Worm (Caenorhabditis elegans) whole organism, L1 larva: ENCODE data around the gene srt-22.
"Not testable (repeated sequence)": the region's sequence is repeated elsewhere in the genome, so short reads cannot be mapped to it uniquely, and the experiment has no call there.

Source experiments
- C04F5.9 ChIP-seq: sonication (generic microtip); optimal IDR thresholded peaks from 2 replicates; lab custom pipeline; 2016; ENCODE audit warnings: missing genetic modification characterization, missing compliant biosample characterization
- C16A3.4 ChIP-seq: fragments of 150-350 bp; optimal IDR thresholded peaks from 2 replicates; lab custom pipeline; 2014; ENCODE audit warnings: missing biosample characterization, missing genetic modification characterization
- C34B4.2 ChIP-seq: sonication (generic microtip); optimal IDR thresholded peaks from 2 replicates; lab custom pipeline; 2017; ENCODE audit warnings: mild to moderate bottlenecking, missing genetic modification characterization, missing compliant biosample characterization
- Y116A8C.19 ChIP-seq: sonication (generic microtip); optimal IDR thresholded peaks from 2 replicates; lab custom pipeline; 2016; ENCODE audit warnings: missing compliant biosample characterization, missing genetic modification characterization, borderline replicate concordance
- ceh-63 ChIP-seq: fragments of 200-800 bp; sonication (Bioruptor generic); optimal IDR thresholded peaks from 2 replicates; lab custom pipeline; 2018; ENCODE audit warnings: mild to moderate bottlenecking, missing genetic modification characterization, missing compliant biosample characterization
- ceh-82 ChIP-seq, 3 experiments: fragments of 150-350 bp in 1 of 3; sonication (generic microtip) in 2 of 3; optimal IDR thresholded peaks; 2 replicates each; lab custom pipeline; 2014 to 2017; ENCODE audit warnings: missing biosample characterization in 3 of 3, missing genetic modification characterization in 3 of 3
- dpl-1 ChIP-seq, 3 experiments: fragments of 150-350 bp in 2 of 3; sonication (generic microtip) in 1 of 3; optimal IDR thresholded peaks; 2 replicates each; lab custom pipeline; 2014 to 2017; ENCODE audit warnings: missing biosample characterization in 3 of 3, missing genetic modification characterization in 3 of 3, missing genetic modification reagents in 3 of 3
- efl-1 ChIP-seq, 4 experiments: fragments of 150-350 bp; optimal IDR thresholded peaks in 3 of 4; peaks in 1 of 4; 1 replicate in 1 of 4; 2 replicates in 3 of 4; lab custom pipeline; 2014; ENCODE audit warnings: missing biosample characterization in 2 of 4, missing genetic modification characterization in 2 of 4, missing genetic modification reagents in 2 of 4
- egl-13 ChIP-seq: sonication (generic microtip); optimal IDR thresholded peaks from 2 replicates; lab custom pipeline; 2016; ENCODE audit warnings: missing genotype, missing genetic modification reagents, missing genetic modification characterization, missing compliant biosample characterization
- egl-27 ChIP-seq, 2 experiments: fragments of 150-350 bp in 1 of 2; sonication (generic microtip); optimal IDR thresholded peaks; 3 replicates each; lab custom pipeline; 2017 to 2018; ENCODE audit warnings: missing biosample characterization in 2 of 2, missing genetic modification characterization in 2 of 2, missing genetic modification reagents in 2 of 2
- elt-2 ChIP-seq: sonication (generic microtip); optimal IDR thresholded peaks from 2 replicates; lab custom pipeline; 2016; ENCODE audit warnings: missing genetic modification characterization, mild to moderate bottlenecking, inconsistent platforms, missing compliant biosample characterization, missing genetic modification reagents
- elt-3 ChIP-seq, 6 experiments: fragments of 150-350 bp in 1 of 6; sonication (generic microtip); optimal IDR thresholded peaks; 2 replicates each; lab custom pipeline; 2017 to 2018; ENCODE audit warnings: missing biosample characterization in 6 of 6, missing genetic modification characterization in 6 of 6, inconsistent platforms in 1 of 6
- fkh-4 ChIP-seq: sonication (generic microtip); optimal IDR thresholded peaks from 2 replicates; lab custom pipeline; 2016; ENCODE audit warnings: missing compliant biosample characterization, missing genetic modification characterization, borderline replicate concordance
- isw-1 ChIP-seq: fragments of 200-800 bp; sonication (Bioruptor generic); IDR thresholded peaks from 2 replicates; pipeline ENCODE4 v1.3.6; 2022; ENCODE audit warnings: missing genetic modification characterization, missing compliant biosample characterization
- lin-13 ChIP-seq: fragments of 150-350 bp; optimal IDR thresholded peaks from 2 replicates; lab custom pipeline; 2014; ENCODE audit warnings: missing biosample characterization, missing genetic modification reagents, missing genetic modification characterization
- lin-14 ChIP-seq: fragments of 200-800 bp; sonication (Bioruptor generic); optimal IDR thresholded peaks from 2 replicates; lab custom pipeline; 2018; ENCODE audit warnings: mild to moderate bottlenecking, missing genetic modification characterization, moderate library complexity, missing compliant biosample characterization
- lin-15B ChIP-seq: fragments of 150-350 bp; sonication (generic microtip); optimal IDR thresholded peaks from 3 replicates; lab custom pipeline; 2014; ENCODE audit warnings: missing biosample characterization, missing genetic modification characterization
- lin-35 ChIP-seq, 2 experiments: fragments of 150-350 bp; optimal IDR thresholded peaks; 2 replicates each; lab custom pipeline; 2014; ENCODE audit warnings: missing biosample characterization in 2 of 2, missing genetic modification characterization in 2 of 2, missing genetic modification reagents in 2 of 2
- lir-3 ChIP-seq: sonication (generic microtip); optimal IDR thresholded peaks from 2 replicates; lab custom pipeline; 2016; ENCODE audit warnings: mild to moderate bottlenecking, missing genetic modification characterization, moderate library complexity, missing compliant biosample characterization; ENCODE audit not compliant: poor library complexity
- lsy-2 ChIP-seq, 2 experiments: fragments of 150-350 bp; optimal IDR thresholded peaks; 2 replicates each; lab custom pipeline; 2014; ENCODE audit warnings: missing biosample characterization in 2 of 2, missing genetic modification characterization in 2 of 2
- mdl-1 ChIP-seq, 2 experiments: fragments of 150-350 bp; optimal IDR thresholded peaks; 2 replicates each; lab custom pipeline; 2014 to 2017; ENCODE audit warnings: missing biosample characterization in 2 of 2, missing genetic modification characterization in 2 of 2, inconsistent platforms in 1 of 2
- nhr-20 ChIP-seq: sonication (generic microtip); optimal IDR thresholded peaks from 2 replicates; lab custom pipeline; 2016; ENCODE audit warnings: mild to moderate bottlenecking, missing genetic modification characterization, missing compliant biosample characterization
- nhr-71 ChIP-seq: sonication (generic microtip); optimal IDR thresholded peaks from 2 replicates; lab custom pipeline; 2016; ENCODE audit warnings: mild to moderate bottlenecking, missing genetic modification characterization, moderate library complexity, missing compliant biosample characterization
- nhr-84 ChIP-seq: sonication (generic microtip); optimal IDR thresholded peaks from 2 replicates; lab custom pipeline; 2017; ENCODE audit warnings: missing biosample characterization, missing genetic modification characterization
- nhr-90 ChIP-seq: sonication (generic microtip); optimal IDR thresholded peaks from 2 replicates; lab custom pipeline; 2016; ENCODE audit warnings: mild to moderate bottlenecking, missing genetic modification characterization, missing compliant biosample characterization; ENCODE audit not compliant: poor library complexity
- pag-3 ChIP-seq: sonication (generic microtip); optimal IDR thresholded peaks from 2 replicates; lab custom pipeline; 2017; ENCODE audit warnings: missing genetic modification characterization, mild to moderate bottlenecking, missing compliant biosample characterization, antibody characterized with exemption, borderline replicate concordance; ENCODE audit not compliant: insufficient read depth
- pax-3 ChIP-seq: fragments of 200-800 bp; sonication (Bioruptor generic); optimal IDR thresholded peaks from 2 replicates; lab custom pipeline; 2018; ENCODE audit warnings: mild to moderate bottlenecking, missing genetic modification characterization, moderate library complexity, missing compliant biosample characterization
- pqm-1 ChIP-seq: sonication (generic microtip); optimal IDR thresholded peaks from 3 replicates; lab custom pipeline; 2017; ENCODE audit warnings: missing biosample characterization, missing genetic modification characterization
- rnt-1 ChIP-seq: sonication (generic microtip); optimal IDR thresholded peaks from 2 replicates; lab custom pipeline; 2016; ENCODE audit warnings: mild to moderate bottlenecking, missing genetic modification characterization, moderate library complexity, missing compliant biosample characterization
- sptf-1 ChIP-seq: fragments of 150-350 bp; optimal IDR thresholded peaks from 2 replicates; lab custom pipeline; 2014; ENCODE audit warnings: missing biosample characterization, missing genetic modification characterization
- swsn-7 ChIP-seq: sonication (generic microtip); optimal IDR thresholded peaks from 2 replicates; lab custom pipeline; 2016; ENCODE audit warnings: missing genetic modification characterization, missing compliant biosample characterization
- tbx-2 ChIP-seq: sonication (generic microtip); optimal IDR thresholded peaks from 2 replicates; lab custom pipeline; 2016; ENCODE audit warnings: missing genetic modification characterization, missing compliant biosample characterization
- xbp-1 ChIP-seq: sonication (generic microtip); optimal IDR thresholded peaks from 2 replicates; lab custom pipeline; 2016; ENCODE audit warnings: missing genetic modification characterization, missing compliant biosample characterization

Gene srt-22

ce11 chrV:15315827-15316527, at the start of gene srt-22, which contains the start of gene nhr-246:
Gene srt-22 (minus strand): TSS chrV:15315927.
Gene nhr-246 (plus strand): TSS chrV:15316477.
- TF ChIP-seq egl-13 (no peak), C34B4.2 (no peak), elt-2 (tag; lab: Kevin White, UChicago) (peak; percentile 11), rnt-1 (tag; lab: Kevin White, UChicago) (no peak), dpl-1 (GFP tag; optimal IDR thresholded peaks at IDR 0.05; lab: Kevin White, UChicago) (no peak), egl-27 (tag; optimal IDR thresholded peaks at IDR 0.05; lab: Kevin White, UChicago) (no peak), lin-13 (GFP tag; lab: Kevin White, UChicago) (no peak)

DNA sequence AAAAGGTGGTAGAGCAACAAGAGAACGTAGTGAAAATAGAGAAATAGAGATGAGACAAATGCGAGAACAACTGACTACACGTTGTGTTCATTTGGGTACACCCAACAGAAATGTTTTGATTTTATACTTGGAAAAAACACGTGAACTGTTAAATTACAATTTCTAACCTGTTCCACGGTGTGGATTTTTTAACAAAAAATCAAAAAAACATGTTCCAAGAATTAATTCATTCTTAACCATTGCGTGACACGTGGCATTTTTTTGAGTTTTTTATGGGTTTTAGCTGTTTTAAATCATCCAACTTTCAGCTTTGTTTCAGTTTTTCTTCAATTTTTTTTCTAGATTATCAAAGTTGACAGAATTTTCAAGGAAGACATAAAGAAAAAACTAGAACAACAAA, 45.7 kb upstream of the srt-22 start, which contains the start of gene ech-1.1:
Gene ech-1.1 (minus strand): TSS at position 101 of the 400 bp plus-strand sequence.
- not testable (repeated sequence) for TF ChIP-seq lir-3; swsn-7; pag-3 (tag; lab: Kevin White, UChicago)
- TF ChIP-seq, all 84 proteins: peak for 0; not testable (repeated sequence) for 84

DNA sequence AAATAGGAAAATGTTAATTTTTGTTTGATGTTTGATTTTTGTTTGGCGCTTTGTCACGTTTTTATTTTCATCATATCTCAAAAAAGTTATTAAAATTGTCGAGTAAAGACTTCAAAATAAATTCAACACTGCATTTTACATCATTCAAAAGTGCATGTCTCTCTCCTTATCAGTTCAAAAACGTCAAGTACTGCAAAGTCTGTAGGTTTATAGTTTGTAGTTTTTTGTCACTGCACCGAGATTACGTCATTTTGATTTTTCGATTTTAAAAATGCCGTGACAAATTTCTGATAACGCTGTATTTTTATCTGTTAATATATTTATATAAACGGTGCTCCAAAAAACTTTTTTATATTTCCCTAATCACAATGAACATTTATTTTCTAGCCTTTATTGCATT, 38.9 kb upstream of the srt-22 start, which contains the start of gene C29F3.7:
Gene C29F3.7 (plus strand): TSS at position 254 of the 400 bp plus-strand sequence.
- peak; percentile 98 for TF ChIP-seq elt-2 (tag; lab: Kevin White, UChicago)
- TF ChIP-seq lin-35 (GFP tag; optimal IDR thresholded peaks at IDR 0.05; lab: Kevin White, UChicago): peak in 1 of 2 experiments; percentile 42
- TF ChIP-seq efl-1 (optimal IDR thresholded peaks at IDR 0.05; lab: Kevin White, UChicago): no peak
- peak in 1 of 2 experiments; percentile 44 for TF ChIP-seq efl-1 (GFP tag; optimal IDR thresholded peaks at IDR 0.05 in 1 of 2; lab: Kevin White, UChicago)
- peak; percentile 63 for TF ChIP-seq nhr-20 (tag; lab: Kevin White, UChicago)
- TF ChIP-seq pax-3 (tag; lab: Kevin White, UChicago): peak; percentile 67
- no peak for TF ChIP-seq nhr-84 (tag; lab: Kevin White, UChicago)
- no peak for TF ChIP-seq mdl-1 (tag; optimal IDR thresholded peaks at IDR 0.05; lab: Kevin White, UChicago)
- peak; percentile 55 for TF ChIP-seq pqm-1 (tag; lab: Kevin White, UChicago)
- TF ChIP-seq, all 84 proteins: peak for 6

ce11 chrV:15352376-15352775, 36.6 kb upstream of the srt-22 start, which contains the start of gene srx-58:
Gene srx-58 (plus strand): TSS chrV:15352676.
- TF ChIP-seq nhr-84 (tag; lab: Kevin White, UChicago): no peak
- TF ChIP-seq ceh-82 (tag; optimal IDR thresholded peaks at IDR 0.05; lab: Kevin White, UChicago): no peak
- TF ChIP-seq xbp-1: no peak
- TF ChIP-seq nhr-71 (tag; lab: Kevin White, UChicago): no peak
- no peak for TF ChIP-seq dpl-1 (GFP tag; optimal IDR thresholded peaks at IDR 0.05; lab: Kevin White, UChicago)
- no peak for TF ChIP-seq lin-15B (tag; lab: Kevin White, UChicago)
- TF ChIP-seq nhr-90: no peak
- no peak for TF ChIP-seq isw-1 (GFP tag; lab: Robert Waterston, UW)
- no peak for TF ChIP-seq tbx-2 (tag; lab: Kevin White, UChicago)
- TF ChIP-seq pag-3 (tag; lab: Kevin White, UChicago): no peak
- TF ChIP-seq C16A3.4 (tag; lab: Kevin White, UChicago): no peak
- TF ChIP-seq pax-3 (tag; lab: Kevin White, UChicago): no peak
- no peak for TF ChIP-seq lsy-2 (tag; optimal IDR thresholded peaks at IDR 0.05; lab: Kevin White, UChicago)
- no peak for TF ChIP-seq fkh-4 (tag; lab: Kevin White, UChicago)
- no peak for TF ChIP-seq elt-3 (tag; optimal IDR thresholded peaks at IDR 0.05; lab: Kevin White, UChicago)
- no peak for TF ChIP-seq egl-27 (tag; optimal IDR thresholded peaks at IDR 0.05; lab: Kevin White, UChicago)
- no peak for TF ChIP-seq C34B4.2

DNA sequence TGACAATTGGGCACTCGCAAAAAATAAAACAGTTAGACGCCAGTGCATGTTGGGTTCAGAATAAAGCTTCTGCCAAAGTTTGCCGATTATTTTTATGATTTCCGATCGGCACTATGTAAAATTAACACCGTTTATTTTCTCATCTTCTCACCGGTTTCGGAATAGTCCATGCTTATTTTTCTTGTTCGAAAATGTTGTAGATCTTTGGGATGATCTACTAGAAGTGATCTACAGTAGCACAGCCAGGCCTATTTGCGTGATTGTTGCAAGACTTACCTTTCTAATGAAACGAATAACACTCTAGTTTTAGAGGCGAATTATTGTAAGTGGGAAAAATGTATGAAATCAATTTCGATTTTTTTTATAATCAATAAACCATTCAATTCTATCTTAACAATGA, 34.9 kb upstream of the srt-22 start, which contains the start of gene clec-231:
Gene clec-231 (minus strand): TSS at position 101 of the 400 bp plus-strand sequence.
- TF ChIP-seq lin-35 (GFP tag; optimal IDR thresholded peaks at IDR 0.05; lab: Kevin White, UChicago): no peak
- no peak for TF ChIP-seq C04F5.9
- TF ChIP-seq lin-14 (GFP tag; lab: Kevin White, UChicago): no peak
- TF ChIP-seq lin-15B (tag; lab: Kevin White, UChicago): no peak
- TF ChIP-seq xbp-1: no peak
- TF ChIP-seq swsn-7: no peak
- no peak for TF ChIP-seq Y116A8C.19 (tag; lab: Kevin White, UChicago)
- TF ChIP-seq sptf-1 (tag; lab: Kevin White, UChicago): no peak
- no peak for TF ChIP-seq nhr-90
- no peak for TF ChIP-seq isw-1 (GFP tag; lab: Robert Waterston, UW)
- TF ChIP-seq ceh-63 (GFP tag; lab: Kevin White, UChicago): no peak
